Fruit fly (Drosophila melanogaster) whole organism, prepupa: ENCODE data around the gene CG12728.

Experiments
- CG10631 ChIP-seq: fragments of 200-800 bp; sonication (Bioruptor generic); optimal IDR thresholded peaks from 2 replicates; lab custom pipeline; 2016; ENCODE audit warnings: missing biosample characterization, missing genetic modification characterization
- CG10669 ChIP-seq: fragments of 200-800 bp; sonication (Bioruptor generic); optimal IDR thresholded peaks from 3 replicates; lab custom pipeline; 2018; ENCODE audit warnings: missing biosample characterization, mild to moderate bottlenecking, missing genetic modification characterization, moderate library complexity
- CG11762 ChIP-seq: fragments of 200-800 bp; sonication (Bioruptor generic); optimal IDR thresholded peaks from 3 replicates; lab custom pipeline; 2016; ENCODE audit warnings: missing biosample characterization, missing genetic modification characterization; ENCODE audit not compliant: insufficient read depth
- CG16779 ChIP-seq: fragments of 200-800 bp; sonication (Bioruptor generic); optimal IDR thresholded peaks from 3 replicates; lab custom pipeline; 2017; ENCODE audit warnings: missing biosample characterization, mild to moderate bottlenecking, missing genetic modification characterization
- CG3032 ChIP-seq: fragments of 200-800 bp; optimal IDR thresholded peaks from 2 replicates; lab custom pipeline; 2019; ENCODE audit warnings: missing biosample characterization, mild to moderate bottlenecking, missing genetic modification characterization, moderate library complexity
- CG31627 ChIP-seq: fragments of 200-800 bp; sonication (Bioruptor generic); optimal IDR thresholded peaks from 3 replicates; lab custom pipeline; 2016; ENCODE audit warnings: missing biosample characterization, missing genetic modification characterization
- CG32006 ChIP-seq: fragments of 200-800 bp; sonication (Bioruptor generic); optimal IDR thresholded peaks from 3 replicates; lab custom pipeline; 2017; ENCODE audit warnings: missing biosample characterization, mild to moderate bottlenecking, missing genetic modification characterization
- CG3919 ChIP-seq: fragments of 200-800 bp; sonication (Bioruptor generic); optimal IDR thresholded peaks from 3 replicates; lab custom pipeline; 2016; ENCODE audit warnings: missing biosample characterization, missing genetic modification characterization
- CG7368 ChIP-seq: fragments of 200-800 bp; sonication (Bioruptor generic); optimal IDR thresholded peaks from 3 replicates; lab custom pipeline; 2016; ENCODE audit warnings: missing biosample characterization, missing genetic modification characterization
- CG8119 ChIP-seq: fragments of 200-800 bp; sonication (Bioruptor generic); IDR thresholded peaks from 3 replicates; pipeline ENCODE4 v1.3.6; 2022; ENCODE audit warnings: missing biosample characterization, missing genetic modification characterization
- CG8632 ChIP-seq: fragments of 200-800 bp; sonication (Bioruptor generic); optimal IDR thresholded peaks from 3 replicates; lab custom pipeline; 2016; ENCODE audit warnings: missing biosample characterization, missing genetic modification characterization
- CG9139 ChIP-seq: fragments of 200-800 bp; sonication (Bioruptor generic); optimal IDR thresholded peaks from 3 replicates; lab custom pipeline; 2017; ENCODE audit warnings: missing biosample characterization, mild to moderate bottlenecking, missing genetic modification characterization
- Eip75B ChIP-seq: fragments of 200-800 bp; sonication (Bioruptor generic); optimal IDR thresholded peaks from 3 replicates; lab custom pipeline; 2016; ENCODE audit warnings: missing biosample characterization, missing genetic modification characterization
- Eip78C ChIP-seq: fragments of 200-800 bp; sonication (Bioruptor generic); peaks from one replicate; lab custom pipeline; 2016; ENCODE audit warnings: missing biosample characterization, missing genetic modification characterization
- Eip93F ChIP-seq: fragments of 200-800 bp; sonication (Bioruptor generic); optimal IDR thresholded peaks from 2 replicates; lab custom pipeline; 2016; ENCODE audit warnings: missing biosample characterization, mild to moderate bottlenecking, missing genetic modification characterization
- Ets21C ChIP-seq: fragments of 200-800 bp; sonication (Bioruptor generic); optimal IDR thresholded peaks from 3 replicates; lab custom pipeline; 2016; ENCODE audit warnings: missing biosample characterization, missing genetic modification characterization
- Ets96B ChIP-seq: fragments of 200-800 bp; optimal IDR thresholded peaks from 2 replicates; lab custom pipeline; 2019; ENCODE audit warnings: missing biosample characterization, mild to moderate bottlenecking, missing genetic modification characterization, moderate library complexity
- Gug ChIP-seq: fragments of 200-800 bp; sonication (Bioruptor generic); IDR thresholded peaks from 2 replicates; pipeline ENCODE4 v1.3.6; 2022; ENCODE audit warnings: missing biosample characterization, missing genetic modification characterization
- Hr38 ChIP-seq: sonication (Bioruptor generic); optimal IDR thresholded peaks from 2 replicates; lab custom pipeline; 2016; ENCODE audit warnings: missing biosample characterization, missing genetic modification characterization
- Hr4 ChIP-seq: fragments of 200-800 bp; sonication (Bioruptor generic); optimal IDR thresholded peaks from 3 replicates; lab custom pipeline; 2016; ENCODE audit warnings: missing biosample characterization, missing genetic modification characterization
- Lpt ChIP-seq: fragments of 200-800 bp; sonication (Bioruptor generic); optimal IDR thresholded peaks from 3 replicates; lab custom pipeline; 2016; ENCODE audit warnings: missing biosample characterization, missing genetic modification characterization
- Sox14 ChIP-seq: fragments of 200-800 bp; sonication (Bioruptor generic); optimal IDR thresholded peaks from 3 replicates; lab custom pipeline; 2016; ENCODE audit warnings: missing biosample characterization, missing genetic modification characterization
- Sox15 ChIP-seq: fragments of 200-800 bp; sonication (Bioruptor generic); optimal IDR thresholded peaks from 3 replicates; lab custom pipeline; 2016; ENCODE audit warnings: missing biosample characterization, missing genetic modification characterization
- cyc ChIP-seq: fragments of 200-800 bp; sonication (Bioruptor generic); optimal IDR thresholded peaks from 3 replicates; lab custom pipeline; 2016; ENCODE audit warnings: missing biosample characterization, missing genetic modification characterization
- dac ChIP-seq: fragments of 200-800 bp; sonication (Bioruptor generic); optimal IDR thresholded peaks from 2 replicates; lab custom pipeline; 2017; ENCODE audit warnings: missing biosample characterization, mild to moderate bottlenecking, missing genetic modification characterization
- dsx ChIP-seq: fragments of 200-800 bp; optimal IDR thresholded peaks from 3 replicates; lab custom pipeline; 2019; ENCODE audit warnings: missing biosample characterization, mild to moderate bottlenecking, missing genetic modification characterization, moderate library complexity; ENCODE audit not compliant: poor library complexity, severe bottlenecking
- eg ChIP-seq: fragments of 200-800 bp; sonication (Bioruptor generic); IDR thresholded peaks from 3 replicates; pipeline ENCODE4 v1.3.6; 2022; ENCODE audit warnings: missing biosample characterization, missing genetic modification characterization
- esn ChIP-seq: fragments of 200-800 bp; sonication (Bioruptor generic); optimal IDR thresholded peaks from 2 replicates; lab custom pipeline; 2016; ENCODE audit warnings: missing biosample characterization, mild to moderate bottlenecking, missing genetic modification characterization, moderate library complexity
- fkh ChIP-seq: fragments of 200-800 bp; sonication (Bioruptor generic); optimal IDR thresholded peaks from 3 replicates; lab custom pipeline; 2017; ENCODE audit warnings: missing biosample characterization, mild to moderate bottlenecking, missing genetic modification characterization, moderate library complexity
- lz ChIP-seq: fragments of 200-800 bp; sonication (Bioruptor generic); optimal IDR thresholded peaks from 3 replicates; lab custom pipeline; 2016; ENCODE audit warnings: missing biosample characterization, missing genetic modification characterization
- net ChIP-seq: fragments of 200-800 bp; sonication (Bioruptor generic); optimal IDR thresholded peaks from 3 replicates; lab custom pipeline; 2016; ENCODE audit warnings: missing biosample characterization, missing genetic modification characterization
- salr ChIP-seq, 2 experiments: fragments of 200-800 bp; sonication (Bioruptor generic); optimal IDR thresholded peaks; 3 replicates each; lab custom pipeline; 2016 to 2018; ENCODE audit warnings: missing biosample characterization in 2 of 2, missing genetic modification characterization in 2 of 2, mild to moderate bottlenecking in 1 of 2
- spab ChIP-seq: fragments of 200-800 bp; sonication (Bioruptor generic); optimal IDR thresholded peaks from 2 replicates; lab custom pipeline; 2017; ENCODE audit warnings: missing biosample characterization, mild to moderate bottlenecking, missing genetic modification characterization, missing genetic modification reagents
- ss ChIP-seq, 2 experiments: fragments of 200-800 bp; sonication (Bioruptor generic); optimal IDR thresholded peaks; 2 replicates in 1 of 2; 3 replicates in 1 of 2; lab custom pipeline; 2017 to 2018; ENCODE audit warnings: mild to moderate bottlenecking in 2 of 2, missing biosample characterization in 2 of 2, missing genetic modification characterization in 2 of 2, moderate library complexity in 1 of 2
- svp ChIP-seq: fragments of 200-800 bp; sonication (Bioruptor generic); peaks from one replicate; lab custom pipeline; 2016; ENCODE audit warnings: missing biosample characterization, missing genetic modification characterization
- topi ChIP-seq: fragments of 200-800 bp; sonication (Bioruptor generic); optimal IDR thresholded peaks from 3 replicates; lab custom pipeline; 2016; ENCODE audit warnings: missing biosample characterization, missing genetic modification characterization

CG12728 gene

DNA sequence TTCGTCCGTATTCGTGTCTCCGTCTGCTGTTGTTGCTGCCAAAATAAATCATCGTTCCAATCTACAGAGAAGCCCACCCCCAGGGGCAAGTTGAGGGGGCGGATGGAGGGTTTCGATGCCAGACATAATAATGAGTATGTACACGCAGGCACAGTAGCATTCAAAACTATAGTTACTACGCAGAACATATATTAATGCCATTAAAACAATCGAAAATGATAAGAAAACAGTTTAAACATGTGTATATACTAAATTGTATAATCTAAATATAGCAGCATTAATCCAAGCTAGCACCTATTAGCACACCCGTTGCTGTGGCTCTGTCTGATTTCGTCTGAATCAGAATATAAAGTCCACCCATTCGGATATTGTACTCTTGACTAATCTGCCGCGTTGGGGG lies 38.5 kb downstream of the CG12728 start (continued):
- peak; percentile 70 for TF ChIP-seq CG10631 (GFP tag; lab: Kevin White, UChicago)
- peak; percentile 47 for TF ChIP-seq Lpt (GFP tag; lab: Kevin White, UChicago)
- TF ChIP-seq Gug (GFP tag; lab: Robert Waterston, UW) = peak; percentile 71
- TF ChIP-seq salr (GFP tag; optimal IDR thresholded peaks at IDR 0.05; lab: Kevin White, UChicago) = peak; percentile 52 to 59
- peak; percentile 56 for TF ChIP-seq spab (GFP tag; lab: Kevin White, UChicago)
- peak; percentile 56 for TF ChIP-seq Ets96B (tag; lab: Kevin White, UChicago)
- peak; percentile 91 for TF ChIP-seq topi (GFP tag; lab: Kevin White, UChicago)
- TF ChIP-seq Sox15 (GFP tag; lab: Kevin White, UChicago) = peak; percentile 68
- peak; percentile 88 for TF ChIP-seq lz (GFP tag; lab: Kevin White, UChicago)
- peak; percentile 84 for TF ChIP-seq cyc
- TF ChIP-seq net (GFP tag; lab: Kevin White, UChicago) = peak; percentile 79
- peak; percentile 79 for TF ChIP-seq Eip75B (GFP tag; lab: Kevin White, UChicago)
- TF ChIP-seq CG32006 (GFP tag; lab: Kevin White, UChicago) = peak; percentile 65
- peak; percentile 20 for TF ChIP-seq dac (GFP tag; lab: Kevin White, UChicago)
- peak; percentile 65 for TF ChIP-seq CG16779
- peak; percentile 65 for TF ChIP-seq CG3032 (tag; lab: Kevin White, UChicago)
- peak; percentile 70 for TF ChIP-seq CG10669 (GFP tag; lab: Kevin White, UChicago)
- peak; percentile 95 for TF ChIP-seq Eip78C (GFP tag; lab: Kevin White, UChicago)
- TF ChIP-seq Ets21C (GFP tag; lab: Kevin White, UChicago) = peak; percentile 70
- TF ChIP-seq esn = peak; percentile 88
- peak; percentile 46 for TF ChIP-seq CG9139 (GFP tag; lab: Kevin White, UChicago)
- peak; percentile 83 for TF ChIP-seq Sox14
- TF ChIP-seq Eip93F (GFP tag; lab: Kevin White, UChicago) = peak; percentile 77
- TF ChIP-seq svp (GFP tag; lab: Kevin White, UChicago) = peak; percentile 97
- TF ChIP-seq Hr38 = no peak
- peak; percentile 21 for TF ChIP-seq fkh (GFP tag; lab: Kevin White, UChicago)
- peak; percentile 63 for TF ChIP-seq CG8119 (GFP tag; lab: Robert Waterston, UW)
- TF ChIP-seq dsx (GFP tag; lab: Kevin White, UChicago) = peak; percentile 62

dm6 chrX:5981410-5981809 lies 39.0 kb downstream of the CG12728 start:
- TF ChIP-seq topi (GFP tag; lab: Kevin White, UChicago) (no peak), CG8119 (GFP tag; lab: Robert Waterston, UW) (peak; percentile 21; the same call in 1 of the 3 replicates), eg (GFP tag; lab: Robert Waterston, UW) (peak; percentile 75)

- no peak for TF ChIP-seq Eip75B (GFP tag; lab: Kevin White, UChicago)
- TF ChIP-seq dac (GFP tag; lab: Kevin White, UChicago) = no peak
- TF ChIP-seq Hr4 = no peak
- no peak for TF ChIP-seq CG8632
- TF ChIP-seq CG3032 (tag; lab: Kevin White, UChicago) = no peak
- TF ChIP-seq ss (GFP tag; optimal IDR thresholded peaks at IDR 0.05; lab: Kevin White, UChicago) = no peak
- TF ChIP-seq CG16779 = no peak
- TF ChIP-seq Lpt (GFP tag; lab: Kevin White, UChicago) = no peak
- TF ChIP-seq CG31627 (GFP tag; lab: Kevin White, UChicago) = no peak
- no peak for TF ChIP-seq net (GFP tag; lab: Kevin White, UChicago)
- TF ChIP-seq Ets96B (tag; lab: Kevin White, UChicago) = no peak
- TF ChIP-seq CG7368 (GFP tag; lab: Kevin White, UChicago) = no peak
- no peak for TF ChIP-seq Gug (GFP tag; lab: Robert Waterston, UW)
- TF ChIP-seq CG3919 (GFP tag; lab: Kevin White, UChicago) = no peak
- no peak for TF ChIP-seq CG11762 (GFP tag; lab: Kevin White, UChicago)
These were observed 41.0 kb downstream of the CG12728 start for dm6 chrX:5983390-5983789.
